Fruit fly (Drosophila melanogaster) whole organism, prepupa: ENCODE data around the gene Vps37B.

ENCODE experiments used
- Blimp-1 ChIP-seq: fragments of 200-800 bp; sonication (Bioruptor generic); optimal IDR thresholded peaks from 3 replicates; lab custom pipeline; 2017; ENCODE audit warnings: missing biosample characterization, missing genetic modification characterization, mild to moderate bottlenecking, moderate library complexity, missing genetic modification reagents
- CG10631 ChIP-seq: fragments of 200-800 bp; sonication (Bioruptor generic); optimal IDR thresholded peaks from 2 replicates; lab custom pipeline; 2016; ENCODE audit warnings: missing biosample characterization, missing genetic modification characterization
- CG11294 ChIP-seq: fragments of 200-800 bp; sonication (Bioruptor generic); IDR thresholded peaks from 2 replicates; pipeline ENCODE4 v1.3.6; 2022; ENCODE audit warnings: missing biosample characterization, missing genetic modification characterization
- CG11902 ChIP-seq: fragments of 200-800 bp; sonication (Bioruptor generic); optimal IDR thresholded peaks from 3 replicates; lab custom pipeline; 2016; ENCODE audit warnings: missing biosample characterization, missing genetic modification characterization
- CG15336 ChIP-seq: fragments of 200-800 bp; sonication (Bioruptor generic); IDR thresholded peaks from 2 replicates; pipeline ENCODE4 v1.3.6; 2022; ENCODE audit warnings: missing biosample characterization, missing genetic modification characterization
- CG31627 ChIP-seq: fragments of 200-800 bp; sonication (Bioruptor generic); optimal IDR thresholded peaks from 3 replicates; lab custom pipeline; 2016; ENCODE audit warnings: missing biosample characterization, missing genetic modification characterization
- CG32006 ChIP-seq: fragments of 200-800 bp; sonication (Bioruptor generic); optimal IDR thresholded peaks from 3 replicates; lab custom pipeline; 2017; ENCODE audit warnings: missing biosample characterization, mild to moderate bottlenecking, missing genetic modification characterization
- CG34406 ChIP-seq: fragments of 200-800 bp; sonication (Bioruptor generic); optimal IDR thresholded peaks from 3 replicates; lab custom pipeline; 2016; ENCODE audit warnings: missing biosample characterization, missing genetic modification characterization
- CG3919 ChIP-seq: fragments of 200-800 bp; sonication (Bioruptor generic); optimal IDR thresholded peaks from 3 replicates; lab custom pipeline; 2016; ENCODE audit warnings: missing biosample characterization, missing genetic modification characterization
- CG4318 ChIP-seq: fragments of 200-800 bp; sonication (Bioruptor generic); optimal IDR thresholded peaks from 3 replicates; lab custom pipeline; 2017; ENCODE audit warnings: missing biosample characterization, mild to moderate bottlenecking, missing genetic modification characterization
- CG6163 ChIP-seq: fragments of 200-800 bp; sonication (Bioruptor generic); IDR thresholded peaks from 3 replicates; pipeline ENCODE4 v1.3.6; 2022; ENCODE audit warnings: missing biosample characterization, missing genetic modification characterization
- CG6792 ChIP-seq: fragments of 200-800 bp; sonication (Bioruptor generic); optimal IDR thresholded peaks from 3 replicates; lab custom pipeline; 2016; ENCODE audit warnings: missing biosample characterization, missing genetic modification characterization
- CG6854 ChIP-seq: fragments of 200-800 bp; sonication (Bioruptor generic); optimal IDR thresholded peaks from 2 replicates; lab custom pipeline; 2017; ENCODE audit warnings: missing biosample characterization, mild to moderate bottlenecking, missing genetic modification characterization
- CG7368 ChIP-seq: fragments of 200-800 bp; sonication (Bioruptor generic); optimal IDR thresholded peaks from 3 replicates; lab custom pipeline; 2016; ENCODE audit warnings: missing biosample characterization, missing genetic modification characterization
- CG8119 ChIP-seq: fragments of 200-800 bp; sonication (Bioruptor generic); IDR thresholded peaks from 3 replicates; pipeline ENCODE4 v1.3.6; 2022; ENCODE audit warnings: missing biosample characterization, missing genetic modification characterization
- CG8319 ChIP-seq: fragments of 200-800 bp; sonication (Bioruptor generic); optimal IDR thresholded peaks from 3 replicates; lab custom pipeline; 2016; ENCODE audit warnings: missing biosample characterization, missing genetic modification characterization
- CG8632 ChIP-seq: fragments of 200-800 bp; sonication (Bioruptor generic); optimal IDR thresholded peaks from 3 replicates; lab custom pipeline; 2016; ENCODE audit warnings: missing biosample characterization, missing genetic modification characterization
- CG9139 ChIP-seq: fragments of 200-800 bp; sonication (Bioruptor generic); optimal IDR thresholded peaks from 3 replicates; lab custom pipeline; 2017; ENCODE audit warnings: missing biosample characterization, mild to moderate bottlenecking, missing genetic modification characterization
- Eip78C ChIP-seq: fragments of 200-800 bp; sonication (Bioruptor generic); peaks from one replicate; lab custom pipeline; 2016; ENCODE audit warnings: missing biosample characterization, missing genetic modification characterization
- Ets96B ChIP-seq: fragments of 200-800 bp; optimal IDR thresholded peaks from 2 replicates; lab custom pipeline; 2019; ENCODE audit warnings: missing biosample characterization, mild to moderate bottlenecking, missing genetic modification characterization, moderate library complexity
- Gug ChIP-seq: fragments of 200-800 bp; sonication (Bioruptor generic); IDR thresholded peaks from 2 replicates; pipeline ENCODE4 v1.3.6; 2022; ENCODE audit warnings: missing biosample characterization, missing genetic modification characterization
- Hr4 ChIP-seq: fragments of 200-800 bp; sonication (Bioruptor generic); optimal IDR thresholded peaks from 3 replicates; lab custom pipeline; 2016; ENCODE audit warnings: missing biosample characterization, missing genetic modification characterization
- Met ChIP-seq: fragments of 200-800 bp; sonication (Bioruptor generic); optimal IDR thresholded peaks from 3 replicates; lab custom pipeline; 2016; ENCODE audit warnings: missing biosample characterization, missing genetic modification characterization
- Smox ChIP-seq: fragments of 200-800 bp; sonication (Bioruptor generic); optimal IDR thresholded peaks from 3 replicates; lab custom pipeline; 2016; ENCODE audit warnings: missing biosample characterization, missing genetic modification characterization
- Sox102F ChIP-seq: fragments of 200-800 bp; sonication (Bioruptor generic); optimal IDR thresholded peaks from 2 replicates; lab custom pipeline; 2016; ENCODE audit warnings: missing biosample characterization, mild to moderate bottlenecking, missing genetic modification characterization
- Sox14 ChIP-seq: fragments of 200-800 bp; sonication (Bioruptor generic); optimal IDR thresholded peaks from 3 replicates; lab custom pipeline; 2016; ENCODE audit warnings: missing biosample characterization, missing genetic modification characterization
- Sox15 ChIP-seq: fragments of 200-800 bp; sonication (Bioruptor generic); optimal IDR thresholded peaks from 3 replicates; lab custom pipeline; 2016; ENCODE audit warnings: missing biosample characterization, missing genetic modification characterization
- achi ChIP-seq: fragments of 200-800 bp; sonication (Bioruptor generic); optimal IDR thresholded peaks from 3 replicates; lab custom pipeline; 2016; ENCODE audit warnings: missing biosample characterization, missing genetic modification characterization
- acj6 ChIP-seq: fragments of 200-800 bp; sonication (Bioruptor generic); optimal IDR thresholded peaks from 3 replicates; lab custom pipeline; 2016; ENCODE audit warnings: missing biosample characterization, missing genetic modification characterization
- cyc ChIP-seq: fragments of 200-800 bp; sonication (Bioruptor generic); optimal IDR thresholded peaks from 3 replicates; lab custom pipeline; 2016; ENCODE audit warnings: missing biosample characterization, missing genetic modification characterization
- dsx ChIP-seq: fragments of 200-800 bp; optimal IDR thresholded peaks from 3 replicates; lab custom pipeline; 2019; ENCODE audit warnings: missing biosample characterization, mild to moderate bottlenecking, missing genetic modification characterization, moderate library complexity; ENCODE audit not compliant: poor library complexity, severe bottlenecking
- eg ChIP-seq: fragments of 200-800 bp; sonication (Bioruptor generic); IDR thresholded peaks from 3 replicates; pipeline ENCODE4 v1.3.6; 2022; ENCODE audit warnings: missing biosample characterization, missing genetic modification characterization
- esn ChIP-seq: fragments of 200-800 bp; sonication (Bioruptor generic); optimal IDR thresholded peaks from 2 replicates; lab custom pipeline; 2016; ENCODE audit warnings: missing biosample characterization, mild to moderate bottlenecking, missing genetic modification characterization, moderate library complexity
- fkh ChIP-seq: fragments of 200-800 bp; sonication (Bioruptor generic); optimal IDR thresholded peaks from 3 replicates; lab custom pipeline; 2017; ENCODE audit warnings: missing biosample characterization, mild to moderate bottlenecking, missing genetic modification characterization, moderate library complexity
- lz ChIP-seq: fragments of 200-800 bp; sonication (Bioruptor generic); optimal IDR thresholded peaks from 3 replicates; lab custom pipeline; 2016; ENCODE audit warnings: missing biosample characterization, missing genetic modification characterization
- net ChIP-seq: fragments of 200-800 bp; sonication (Bioruptor generic); optimal IDR thresholded peaks from 3 replicates; lab custom pipeline; 2016; ENCODE audit warnings: missing biosample characterization, missing genetic modification characterization
- pdm3 ChIP-seq: fragments of 200-800 bp; sonication (Bioruptor generic); optimal IDR thresholded peaks from 3 replicates; lab custom pipeline; 2016; ENCODE audit warnings: missing biosample characterization, missing genetic modification characterization
- salr ChIP-seq, 2 experiments: fragments of 200-800 bp; sonication (Bioruptor generic); optimal IDR thresholded peaks; 3 replicates each; lab custom pipeline; 2016 to 2018; ENCODE audit warnings: missing biosample characterization in 2 of 2, missing genetic modification characterization in 2 of 2, mild to moderate bottlenecking in 1 of 2
- ss ChIP-seq, 2 experiments: fragments of 200-800 bp; sonication (Bioruptor generic); optimal IDR thresholded peaks; 2 replicates in 1 of 2; 3 replicates in 1 of 2; lab custom pipeline; 2017 to 2018; ENCODE audit warnings: mild to moderate bottlenecking in 2 of 2, missing biosample characterization in 2 of 2, missing genetic modification characterization in 2 of 2, moderate library complexity in 1 of 2
- svp ChIP-seq: fragments of 200-800 bp; sonication (Bioruptor generic); peaks from one replicate; lab custom pipeline; 2016; ENCODE audit warnings: missing biosample characterization, missing genetic modification characterization
- topi ChIP-seq: fragments of 200-800 bp; sonication (Bioruptor generic); optimal IDR thresholded peaks from 3 replicates; lab custom pipeline; 2016; ENCODE audit warnings: missing biosample characterization, missing genetic modification characterization

Gene Vps37B

DNA sequence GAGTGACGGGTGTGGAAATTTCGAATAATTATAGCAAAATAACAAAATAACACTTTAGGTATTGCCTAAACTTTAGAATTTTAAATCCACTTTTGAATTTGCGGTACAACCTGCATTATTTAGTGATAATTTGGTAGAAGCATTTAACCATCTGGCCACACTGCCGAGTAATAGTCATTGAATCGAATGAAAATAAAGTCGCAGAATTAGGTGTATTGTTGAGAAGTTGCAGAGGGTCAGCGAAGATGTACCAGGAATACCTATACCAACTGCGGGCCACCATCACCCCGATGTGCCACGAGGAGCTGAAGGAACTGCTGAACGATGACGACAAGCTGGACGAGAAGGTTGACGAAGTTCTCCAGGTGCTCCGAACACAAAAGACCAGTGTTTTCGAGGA is at the start of gene Vps37B:
Gene Vps37B (plus strand): TSS at position 134 of the 400 bp plus-strand sequence.
- TF ChIP-seq Sox102F (GFP tag; lab: Kevin White, UChicago) (no peak), dsx (GFP tag; lab: Kevin White, UChicago) (no peak), Ets96B (tag; lab: Kevin White, UChicago) (no peak), pdm3 (GFP tag; lab: Kevin White, UChicago) (no peak), Hr4 (GFP tag; lab: Kevin White, UChicago) (no peak), CG3919 (GFP tag; lab: Kevin White, UChicago) (no peak), fkh (no peak), achi (GFP tag; lab: Kevin White, UChicago) (no peak), topi (no peak), CG7368 (GFP tag; lab: Kevin White, UChicago) (no peak), CG11902 (no peak), Sox15 (GFP tag; lab: Kevin White, UChicago) (no peak), CG6163 (no peak), Gug (GFP tag; lab: Robert Waterston, UW) (no peak), CG4318 (GFP tag; lab: Kevin White, UChicago) (no peak), net (GFP tag; lab: Kevin White, UChicago) (no peak), lz (GFP tag; lab: Kevin White, UChicago) (no peak), acj6 (GFP tag; lab: Kevin White, UChicago) (no peak), ss (GFP tag; optimal IDR thresholded peaks at IDR 0.05; lab: Kevin White, UChicago) (no peak)

DNA sequence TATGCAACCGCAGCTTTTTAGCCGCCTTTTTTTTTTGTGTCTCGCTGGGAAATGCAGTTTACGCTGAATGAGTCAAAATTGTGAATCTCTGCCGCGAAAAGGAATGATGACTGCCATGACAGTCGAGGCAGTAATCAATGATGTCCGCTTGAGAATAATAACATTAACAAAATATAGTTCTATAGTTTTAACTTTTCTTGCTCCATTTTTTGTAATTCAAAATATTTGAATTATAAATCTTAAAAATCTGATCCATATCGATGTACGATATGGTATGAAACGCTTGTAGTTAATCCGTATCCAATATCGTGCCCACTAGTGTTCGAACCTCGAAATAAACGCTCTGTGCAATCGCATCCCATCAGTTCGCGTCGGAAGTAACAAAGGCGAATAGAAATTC is 38.2 kb upstream of the Vps37B start:
- TF ChIP-seq CG31627 (GFP tag; lab: Kevin White, UChicago) (peak; percentile 16), cyc (GFP tag; lab: Kevin White, UChicago) (peak; percentile 4), Eip78C (GFP tag; lab: Kevin White, UChicago) (peak; percentile 75), CG11294 (GFP tag; lab: Robert Waterston, UW) (no peak), CG8632 (GFP tag; lab: Kevin White, UChicago) (peak; percentile 12), achi (GFP tag; lab: Kevin White, UChicago) (peak; percentile 23), CG32006 (GFP tag; lab: Kevin White, UChicago) (no peak), CG7368 (GFP tag; lab: Kevin White, UChicago) (no peak), pdm3 (GFP tag; lab: Kevin White, UChicago) (no peak), acj6 (GFP tag; lab: Kevin White, UChicago) (peak; percentile 39), lz (GFP tag; lab: Kevin White, UChicago) (peak; percentile 14), eg (GFP tag; lab: Robert Waterston, UW) (0 out of 3 replicates have a peak, but pooled peaks have one; percentile 17), CG10631 (GFP tag; lab: Kevin White, UChicago) (peak; percentile 8), CG3919 (GFP tag; lab: Kevin White, UChicago) (peak; percentile 22), Met (GFP tag; lab: Kevin White, UChicago) (peak; percentile 19), CG34406 (GFP tag; lab: Kevin White, UChicago) (peak; percentile 43), topi (no peak)
- TF ChIP-seq, all 60 proteins: peak for 12

dm6 chr3R:5193271-5193670 is 32.7 kb upstream of the Vps37B start:
- TF ChIP-seq CG4318 (GFP tag; lab: Kevin White, UChicago): no peak
- no peak for TF ChIP-seq CG3919 (GFP tag; lab: Kevin White, UChicago)
- TF ChIP-seq CG15336 (GFP tag; lab: Robert Waterston, UW): no peak
- 0 out of 3 replicates have a peak, but pooled peaks have one; percentile 19 for TF ChIP-seq CG8119 (GFP tag; lab: Robert Waterston, UW)
- no peak for TF ChIP-seq CG6854 (GFP tag; lab: Kevin White, UChicago)
- no peak for TF ChIP-seq net (GFP tag; lab: Kevin White, UChicago)
- no peak for TF ChIP-seq CG8319
- peak; percentile 10 for TF ChIP-seq achi (GFP tag; lab: Kevin White, UChicago)
- TF ChIP-seq Hr4 (GFP tag; lab: Kevin White, UChicago): peak; percentile 8
- peak; percentile 40 for TF ChIP-seq CG32006 (GFP tag; lab: Kevin White, UChicago)
- TF ChIP-seq Eip78C (GFP tag; lab: Kevin White, UChicago): peak; percentile 71

DNA sequence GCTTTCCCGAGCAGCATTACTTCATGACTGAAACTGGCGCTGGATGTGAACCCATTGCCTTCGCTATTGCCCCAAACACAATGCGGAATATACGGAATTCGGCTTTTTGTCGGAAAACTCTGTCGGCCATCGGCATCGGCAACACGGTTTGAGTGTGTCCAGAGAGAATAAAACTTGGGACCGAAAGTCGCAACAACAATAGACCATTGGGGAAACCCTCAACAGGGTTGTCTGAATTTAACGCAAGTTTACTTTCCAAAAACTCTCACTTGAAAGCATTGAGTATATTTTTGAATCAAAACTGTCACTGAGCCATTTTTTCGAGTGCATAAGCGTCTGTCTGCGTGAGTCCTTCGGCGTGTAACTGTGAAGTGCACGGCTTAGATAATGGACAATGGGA is 27.7 kb upstream of the Vps37B start:
- TF ChIP-seq esn (GFP tag; lab: Kevin White, UChicago) (peak; percentile 54), CG6163 (no peak), Smox (GFP tag; lab: Kevin White, UChicago) (no peak), fkh (no peak), CG9139 (no peak), CG8319 (no peak), Met (GFP tag; lab: Kevin White, UChicago) (peak; percentile 30), CG11294 (GFP tag; lab: Robert Waterston, UW) (peak; percentile 50; the same call in 1 of the 2 replicates), salr (GFP tag; optimal IDR thresholded peaks at IDR 0.05; lab: Kevin White, UChicago) (no peak), Gug (GFP tag; lab: Robert Waterston, UW) (peak; percentile 51; the same call in 1 of the 2 replicates), topi (peak; percentile 5), cyc (GFP tag; lab: Kevin White, UChicago) (peak; percentile 39), Hr4 (GFP tag; lab: Kevin White, UChicago) (peak; percentile 36), Blimp-1 (GFP tag; lab: Kevin White, UChicago) (no peak), Sox14 (GFP tag; lab: Kevin White, UChicago) (no peak), Ets96B (tag; lab: Kevin White, UChicago) (peak; percentile 47), svp (GFP tag; lab: Kevin White, UChicago) (no peak), CG34406 (GFP tag; lab: Kevin White, UChicago) (no peak), CG31627 (GFP tag; lab: Kevin White, UChicago) (peak; percentile 37), CG10631 (GFP tag; lab: Kevin White, UChicago) (peak; percentile 38), CG15336 (GFP tag; lab: Robert Waterston, UW) (no peak; the same call in 1 of the 2 replicates), CG3919 (GFP tag; lab: Kevin White, UChicago) (peak; percentile 39), CG6792 (GFP tag; lab: Kevin White, UChicago) (peak; percentile 32), acj6 (GFP tag; lab: Kevin White, UChicago) (peak; percentile 45)
